Worm (Caenorhabditis elegans): ENCODE data around the gene gldi-6.

Gene gldi-6

DNA sequence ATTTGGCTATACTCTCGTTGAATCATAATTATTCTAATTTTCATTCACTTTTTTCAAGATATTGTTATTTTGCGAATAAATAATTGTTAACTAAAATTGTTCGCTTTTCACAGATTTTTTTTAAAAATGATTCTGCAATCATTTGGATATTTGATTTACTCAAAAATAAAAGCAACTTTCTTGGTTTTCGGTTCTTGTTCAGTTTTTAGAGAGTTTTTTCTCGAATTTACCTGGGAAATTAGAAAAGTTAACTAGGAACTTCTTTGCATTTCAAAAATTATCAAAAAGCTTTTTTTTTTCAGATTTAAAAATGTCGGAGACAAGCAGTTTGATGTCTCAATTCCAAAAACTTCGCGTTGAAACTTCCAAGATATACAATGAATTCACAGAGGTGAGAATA is at the start of gene gldi-6, which contains the start of gene C16C8.20:
gldi-6 (plus strand) TSS at position 301 of the 400 bp plus-strand sequence.
C16C8.20 (plus strand) TSS at position 301 of the 400 bp plus-strand sequence.
- no peak for TF ChIP-seq pes-1 (GFP tag; IDR thresholded peaks at IDR 0.05)
- TF ChIP-seq tbx-37 (GFP tag; conservative IDR thresholded peaks at IDR 0.05): no peak
- TF ChIP-seq tbx-11 (GFP tag; IDR thresholded peaks at IDR 0.05): no peak
- TF ChIP-seq ceh-13 (GFP tag; optimal IDR thresholded peaks at IDR 0.05): no peak
- no peak for TF ChIP-seq ama-1 (optimal IDR thresholded peaks at IDR 0.05)
- TF ChIP-seq scrt-1 (GFP tag; IDR thresholded peaks at IDR 0.05): no peak
- TF ChIP-seq hmbx-1 (tag; optimal IDR thresholded peaks at IDR 0.05): no peak
- TF ChIP-seq hnd-1 (tag; optimal IDR thresholded peaks at IDR 0.05): no peak
- no peak for TF ChIP-seq F13C5.2 (tag; optimal IDR thresholded peaks at IDR 0.05)
- TF ChIP-seq B0310.2 (tag; optimal IDR thresholded peaks at IDR 0.05): no peak
- no peak for TF ChIP-seq aly-1 (tag; optimal IDR thresholded peaks at IDR 0.05)
- no peak for TF ChIP-seq tra-4 (tag; optimal IDR thresholded peaks at IDR 0.05)
- TF ChIP-seq sea-1 (GFP tag; conservative IDR thresholded peaks at IDR 0.05): no peak
- no peak for TF ChIP-seq hmg-4 (GFP tag; optimal IDR thresholded peaks at IDR 0.05)
- no peak for TF ChIP-seq ets-7 (tag; optimal IDR thresholded peaks at IDR 0.05)
- TF ChIP-seq flt-1 (GFP tag; IDR thresholded peaks at IDR 0.05): no peak
- no peak for TF ChIP-seq ceh-36 (tag; optimal IDR thresholded peaks at IDR 0.05)

DNA sequence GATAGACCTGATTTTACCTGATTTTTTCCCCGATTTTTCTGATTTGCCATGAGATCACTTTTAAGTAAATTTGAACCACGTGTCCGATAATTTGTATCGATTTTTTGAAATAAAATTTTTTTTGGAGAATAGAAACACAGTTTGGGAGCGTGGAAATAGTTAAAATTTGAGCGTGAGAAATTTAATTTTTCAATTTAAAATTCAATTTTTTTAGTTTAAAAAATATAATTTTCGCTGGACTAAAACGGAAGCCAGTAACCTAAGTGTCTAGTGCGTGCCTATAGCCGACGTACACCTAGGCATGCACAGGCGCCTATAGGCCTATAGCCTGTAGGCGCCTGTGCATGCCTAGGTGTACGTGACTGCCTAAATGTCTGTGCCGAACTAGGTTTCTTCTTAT is 47.5 kb upstream of the gldi-6 start, which contains the start of gene nep-9:
nep-9 (minus strand) TSS at position 101 of the 400 bp plus-strand sequence.
- TF ChIP-seq hmbx-1 (tag; optimal IDR thresholded peaks at IDR 0.05): no peak
- no peak for TF ChIP-seq F13C5.2 (tag; optimal IDR thresholded peaks at IDR 0.05)
- no peak for TF ChIP-seq tbx-11 (GFP tag; IDR thresholded peaks at IDR 0.05)
- no peak for TF ChIP-seq tbx-37 (GFP tag; conservative IDR thresholded peaks at IDR 0.05)
- TF ChIP-seq hnd-1 (tag; optimal IDR thresholded peaks at IDR 0.05): no peak
- TF ChIP-seq aly-1 (tag; optimal IDR thresholded peaks at IDR 0.05): no peak
- TF ChIP-seq flt-1 (GFP tag; IDR thresholded peaks at IDR 0.05): no peak
- TF ChIP-seq scrt-1 (GFP tag; IDR thresholded peaks at IDR 0.05): no peak
- TF ChIP-seq sea-1 (GFP tag; conservative IDR thresholded peaks at IDR 0.05): no peak
- TF ChIP-seq ama-1 (optimal IDR thresholded peaks at IDR 0.05): no peak
- TF ChIP-seq tra-4 (tag; optimal IDR thresholded peaks at IDR 0.05): no peak
- TF ChIP-seq pes-1 (GFP tag; IDR thresholded peaks at IDR 0.05): no peak
- no peak for TF ChIP-seq ceh-36 (tag; optimal IDR thresholded peaks at IDR 0.05)

DNA sequence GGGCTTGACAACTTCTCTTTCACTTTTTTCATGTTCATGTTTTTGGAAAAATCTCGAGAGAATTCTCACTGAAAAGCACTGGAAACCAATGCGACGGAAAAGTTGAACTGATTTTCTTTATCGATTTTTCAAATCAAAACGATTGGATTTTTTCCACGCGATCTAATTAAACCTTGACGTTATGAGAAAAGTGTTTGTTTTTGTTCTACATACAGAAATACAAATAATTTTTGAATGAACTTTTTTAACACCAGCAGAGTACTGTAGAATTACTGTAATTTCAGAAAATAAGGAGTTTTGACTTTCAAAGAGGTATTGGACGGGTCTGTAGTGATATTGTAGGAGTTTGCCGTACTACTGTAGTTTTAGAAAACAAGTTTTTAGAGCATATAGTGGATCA is 43.9 kb upstream of the gldi-6 start, which contains the start of gene nep-10:
nep-10 (minus strand) TSS at position 101 of the 400 bp plus-strand sequence.
- no peak for TF ChIP-seq tbx-37 (GFP tag; conservative IDR thresholded peaks at IDR 0.05)
- TF ChIP-seq tra-4 (tag; optimal IDR thresholded peaks at IDR 0.05): no peak
- no peak for TF ChIP-seq B0310.2 (tag; optimal IDR thresholded peaks at IDR 0.05)
- TF ChIP-seq tbx-11 (GFP tag; IDR thresholded peaks at IDR 0.05): no peak
- TF ChIP-seq sea-1 (GFP tag; conservative IDR thresholded peaks at IDR 0.05): no peak
- TF ChIP-seq hmbx-1 (tag; optimal IDR thresholded peaks at IDR 0.05): no peak
- no peak for TF ChIP-seq ceh-13 (GFP tag; optimal IDR thresholded peaks at IDR 0.05)
- TF ChIP-seq aly-1 (tag; optimal IDR thresholded peaks at IDR 0.05): no peak
- no peak for TF ChIP-seq ama-1 (optimal IDR thresholded peaks at IDR 0.05)
- TF ChIP-seq hmg-4 (GFP tag; optimal IDR thresholded peaks at IDR 0.05): no peak
- TF ChIP-seq ceh-36 (tag; optimal IDR thresholded peaks at IDR 0.05): no peak
- no peak for TF ChIP-seq pes-1 (GFP tag; IDR thresholded peaks at IDR 0.05)
- TF ChIP-seq ets-7 (tag; optimal IDR thresholded peaks at IDR 0.05): no peak

DNA sequence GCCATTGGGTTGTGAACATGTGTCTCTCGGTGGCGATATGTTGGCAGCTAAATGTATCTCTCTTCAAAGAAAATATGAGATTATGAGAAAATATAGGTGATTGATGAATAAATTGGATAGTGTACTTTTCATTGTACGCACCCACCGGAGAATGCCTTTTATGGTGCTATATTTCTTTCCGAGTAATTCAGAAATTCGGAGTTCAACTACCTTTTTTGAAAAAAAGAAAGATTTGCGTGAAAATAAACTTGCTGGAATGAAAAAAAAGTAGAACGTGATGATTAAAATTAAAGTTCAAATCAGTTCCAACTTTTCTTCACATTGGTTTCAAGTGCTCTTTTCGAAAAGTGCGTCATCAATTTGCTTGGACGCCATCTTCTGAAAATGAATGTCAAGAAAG is 43.2 kb upstream of the gldi-6 start, which contains the start of gene nep-8:
nep-8 (plus strand) TSS at position 301 of the 400 bp plus-strand sequence.
- TF ChIP-seq flt-1 (GFP tag; IDR thresholded peaks at IDR 0.05) (no peak), hnd-1 (tag; optimal IDR thresholded peaks at IDR 0.05) (no peak), scrt-1 (GFP tag; IDR thresholded peaks at IDR 0.05) (no peak), B0310.2 (tag; optimal IDR thresholded peaks at IDR 0.05) (no peak), F13C5.2 (tag; optimal IDR thresholded peaks at IDR 0.05) (no peak), aly-1 (tag; optimal IDR thresholded peaks at IDR 0.05) (no peak), ama-1 (optimal IDR thresholded peaks at IDR 0.05) (no peak), ceh-13 (GFP tag; optimal IDR thresholded peaks at IDR 0.05) (no peak), tra-4 (tag; optimal IDR thresholded peaks at IDR 0.05) (no peak), hmg-4 (GFP tag; optimal IDR thresholded peaks at IDR 0.05) (no peak), ceh-36 (tag; optimal IDR thresholded peaks at IDR 0.05) (no peak)

DNA sequence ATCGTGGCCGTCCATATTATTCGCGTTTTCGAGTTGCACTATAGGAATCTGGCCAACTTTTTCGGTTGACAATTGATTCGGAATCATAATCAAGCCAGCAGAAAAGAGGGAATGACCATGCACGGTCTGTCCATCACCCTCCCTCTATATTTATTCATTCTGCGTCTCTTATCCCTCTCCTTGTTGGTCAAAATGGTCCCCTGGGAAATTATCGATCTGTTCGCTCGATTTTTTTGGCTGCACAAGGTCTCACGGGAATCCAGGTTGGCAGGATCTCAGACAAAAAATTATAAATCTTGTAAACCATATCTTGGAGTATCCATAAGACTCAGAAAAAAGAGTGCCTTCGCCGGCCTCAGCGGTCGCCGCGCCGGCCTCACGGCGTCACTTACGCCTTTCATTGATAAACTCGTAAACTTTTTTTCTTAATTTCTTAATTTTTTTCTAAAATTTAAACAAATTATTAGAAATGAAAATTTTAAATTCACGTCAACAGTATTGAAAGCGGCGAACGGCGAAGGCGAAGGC is 32.3 kb upstream of the gldi-6 start, which contains the start of the genes F18A12.7 and F18A12.2:
F18A12.7 (minus strand) TSS at position 101 of the 528 bp plus-strand sequence.
F18A12.2 (plus strand) TSS at position 478 of the 528 bp plus-strand sequence.
- TF ChIP-seq flt-1 (GFP tag; IDR thresholded peaks at IDR 0.05): no peak
- no peak for TF ChIP-seq scrt-1 (GFP tag; IDR thresholded peaks at IDR 0.05)
- TF ChIP-seq tbx-11 (GFP tag; IDR thresholded peaks at IDR 0.05): no peak
- TF ChIP-seq hnd-1 (tag; optimal IDR thresholded peaks at IDR 0.05): no peak
- no peak for TF ChIP-seq B0310.2 (tag; optimal IDR thresholded peaks at IDR 0.05)
- TF ChIP-seq hmbx-1 (tag; optimal IDR thresholded peaks at IDR 0.05): no peak
- TF ChIP-seq ama-1 (optimal IDR thresholded peaks at IDR 0.05): no peak
- TF ChIP-seq ets-7 (tag; optimal IDR thresholded peaks at IDR 0.05): no peak
- no peak for TF ChIP-seq hmg-4 (GFP tag; optimal IDR thresholded peaks at IDR 0.05)
- TF ChIP-seq pes-1 (GFP tag; IDR thresholded peaks at IDR 0.05): no peak
- TF ChIP-seq aly-1 (tag; optimal IDR thresholded peaks at IDR 0.05): no peak
- no peak for TF ChIP-seq ceh-13 (GFP tag; optimal IDR thresholded peaks at IDR 0.05)
- TF ChIP-seq tbx-37 (GFP tag; conservative IDR thresholded peaks at IDR 0.05): no peak
- TF ChIP-seq F13C5.2 (tag; optimal IDR thresholded peaks at IDR 0.05): no peak
- TF ChIP-seq ceh-36 (tag; optimal IDR thresholded peaks at IDR 0.05): no peak

DNA sequence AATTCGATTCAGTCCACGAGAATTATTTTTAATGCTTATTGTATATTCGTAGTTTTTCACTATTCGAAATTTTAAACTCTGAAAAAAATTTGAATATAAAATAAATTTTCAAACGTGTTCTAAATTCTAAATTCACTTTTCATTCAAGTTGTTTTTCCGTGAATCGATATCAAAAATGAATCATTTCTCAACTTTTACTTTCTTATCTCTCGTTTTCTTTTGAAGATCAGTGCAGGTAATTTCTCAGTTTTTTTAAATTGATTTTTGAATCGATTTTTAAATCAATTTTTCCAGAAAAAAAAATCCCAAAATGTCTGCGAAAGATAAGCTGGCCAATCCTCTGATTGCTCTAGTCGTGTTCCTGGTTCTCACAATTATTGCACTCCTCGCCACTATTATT is 30.2 kb upstream of the gldi-6 start, which contains the start of gene nep-6:
nep-6 (plus strand) TSS at position 301 of the 400 bp plus-strand sequence.
- TF ChIP-seq ets-7 (tag; optimal IDR thresholded peaks at IDR 0.05) (no peak), tbx-37 (GFP tag; conservative IDR thresholded peaks at IDR 0.05) (no peak), hnd-1 (tag; optimal IDR thresholded peaks at IDR 0.05) (no peak), ama-1 (optimal IDR thresholded peaks at IDR 0.05) (no peak), ceh-36 (tag; optimal IDR thresholded peaks at IDR 0.05) (no peak), hmbx-1 (tag; optimal IDR thresholded peaks at IDR 0.05) (no peak), scrt-1 (GFP tag; IDR thresholded peaks at IDR 0.05) (no peak), ceh-13 (GFP tag; optimal IDR thresholded peaks at IDR 0.05) (no peak), tra-4 (tag; optimal IDR thresholded peaks at IDR 0.05) (no peak), tbx-11 (GFP tag; IDR thresholded peaks at IDR 0.05) (no peak), hmg-4 (GFP tag; optimal IDR thresholded peaks at IDR 0.05) (no peak), F13C5.2 (tag; optimal IDR thresholded peaks at IDR 0.05) (no peak), flt-1 (GFP tag; IDR thresholded peaks at IDR 0.05) (no peak), B0310.2 (tag; optimal IDR thresholded peaks at IDR 0.05) (no peak), aly-1 (tag; optimal IDR thresholded peaks at IDR 0.05) (no peak), pes-1 (GFP tag; IDR thresholded peaks at IDR 0.05) (no peak), sea-1 (GFP tag; conservative IDR thresholded peaks at IDR 0.05) (no peak)
